Fruit fly (Drosophila melanogaster) whole organism: ENCODE data around the gene CG43897.

Experiments
- CG8478 ChIP-seq: fragments of >200 bp; optimal IDR thresholded peaks from 2 replicates; lab custom pipeline; 2018; ENCODE audit warnings: inconsistent platforms
- Dll ChIP-seq: fragments of >200 bp; optimal IDR thresholded peaks from 2 replicates; lab custom pipeline; 2017
- EcR ChIP-seq, 2 experiments: fragments of >200 bp; optimal IDR thresholded peaks; 2 replicates each; lab custom pipeline; 2017; ENCODE audit warnings: missing biosample characterization in 2 of 2, missing genetic modification characterization in 2 of 2, missing genetic modification reagents in 2 of 2
- pan ChIP-seq: fragments of >200 bp; optimal IDR thresholded peaks from 2 replicates; lab custom pipeline; 2017
- psq ChIP-seq: fragments of >200 bp; optimal IDR thresholded peaks from 2 replicates; lab custom pipeline; 2017
- usp ChIP-seq: fragments of >200 bp; optimal IDR thresholded peaks from 2 replicates; lab custom pipeline; 2017; ENCODE audit warnings: missing biosample characterization, missing genetic modification characterization, mixed read lengths

- TF ChIP-seq EcR (GFP tag; optimal IDR thresholded peaks at IDR 0.05; lab: Kevin White, UChicago) (no peak), pan (lab: Kevin White, UChicago) (no peak), usp (GFP tag; lab: Kevin White, UChicago) (no peak), CG8478 (lab: Kevin White, UChicago) (no peak), Dll (no peak), psq (lab: Kevin White, UChicago) (no peak)
Measured at dm6 chr3L:9832125-9832524, 18.5 kb downstream of the CG43897 start.
